Fruit fly (Drosophila melanogaster) whole organism, embryonic: ENCODE results near the gene Pde6.
A peak's percentile ranks its signal among the peaks of the same experiment; 100 is the strongest.

Experiments used
- CG10147 ChIP-seq: fragments of 200-800 bp; sonication (Bioruptor generic); optimal IDR thresholded peaks from 2 replicates; lab custom pipeline; 2019; ENCODE audit warnings: missing biosample characterization, mild to moderate bottlenecking, missing genetic modification characterization, moderate library complexity
- CG10959 ChIP-seq: fragments of 200-800 bp; sonication (Bioruptor generic); IDR thresholded peaks from 2 replicates; pipeline ENCODE4 v1.3.6; 2022; ENCODE audit warnings: missing biosample characterization, missing genetic modification characterization
- CG11093 ChIP-seq: fragments of 200-800 bp; sonication (Bioruptor generic); IDR thresholded peaks from 3 replicates; pipeline ENCODE4 v1.3.6; 2022; ENCODE audit warnings: missing biosample characterization, missing genetic modification characterization
- CG12236 ChIP-seq: fragments of 200-800 bp; sonication (Bioruptor generic); optimal IDR thresholded peaks from 2 replicates; lab custom pipeline; 2016; ENCODE audit warnings: missing biosample characterization, missing genetic modification characterization
- CG13287 ChIP-seq: fragments of 200-800 bp; sonication (Bioruptor generic); IDR thresholded peaks from 2 replicates; pipeline ENCODE4 v1.3.6; 2022; ENCODE audit warnings: missing biosample characterization, missing genetic modification characterization; ENCODE audit not compliant: partially characterized antibody
- CG13296 ChIP-seq: fragments of 200-800 bp; sonication (Bioruptor generic); optimal IDR thresholded peaks from 3 replicates; lab custom pipeline; 2018; ENCODE audit warnings: missing biosample characterization, mild to moderate bottlenecking, missing genetic modification characterization
- CG13894 ChIP-seq: fragments of 200-800 bp; sonication (Bioruptor generic); optimal IDR thresholded peaks from 3 replicates; lab custom pipeline; 2018; ENCODE audit warnings: missing biosample characterization, mild to moderate bottlenecking, missing genetic modification characterization, moderate library complexity
- CG14014 ChIP-seq: fragments of 200-800 bp; sonication (Bioruptor generic); IDR thresholded peaks from 2 replicates; pipeline ENCODE4 v1.3.6; 2022; ENCODE audit warnings: missing biosample characterization, missing genetic modification characterization
- CG14860 ChIP-seq: fragments of 200-800 bp; sonication (Bioruptor generic); IDR thresholded peaks from 3 replicates; pipeline ENCODE4 v1.3.6; 2022; ENCODE audit warnings: missing biosample characterization, missing genetic modification characterization; ENCODE audit not compliant: partially characterized antibody
- CG15479 ChIP-seq: fragments of 200-800 bp; sonication (Bioruptor generic); optimal IDR thresholded peaks from 3 replicates; lab custom pipeline; 2019; ENCODE audit warnings: missing biosample characterization, mild to moderate bottlenecking, missing genetic modification characterization, moderate library complexity
- CG1647 ChIP-seq: fragments of 200-800 bp; sonication (Bioruptor generic); optimal IDR thresholded peaks from 3 replicates; lab custom pipeline; 2016; ENCODE audit warnings: missing biosample characterization, missing genetic modification characterization
- CG2199 ChIP-seq: fragments of 200-800 bp; sonication (Bioruptor generic); IDR thresholded peaks from 3 replicates; pipeline ENCODE4 v1.3.6; 2022; ENCODE audit warnings: missing biosample characterization, missing genetic modification characterization
- CG30431 ChIP-seq: fragments of 200-800 bp; sonication (Bioruptor generic); optimal IDR thresholded peaks from 2 replicates; lab custom pipeline; 2017; ENCODE audit warnings: missing biosample characterization, missing genetic modification characterization
- CG32532 ChIP-seq: fragments of 200-800 bp; sonication (Bioruptor generic); IDR thresholded peaks from 2 replicates; pipeline ENCODE4 v1.3.6; 2022; ENCODE audit warnings: missing biosample characterization, missing genetic modification characterization
- CG7786 ChIP-seq: fragments of 200-800 bp; sonication (Bioruptor generic); optimal IDR thresholded peaks from 2 replicates; lab custom pipeline; 2016; ENCODE audit warnings: missing biosample characterization, missing genetic modification characterization
- CG7839 ChIP-seq: fragments of 200-800 bp; sonication (Bioruptor generic); optimal IDR thresholded peaks from 3 replicates; lab custom pipeline; 2018; ENCODE audit warnings: missing biosample characterization, mild to moderate bottlenecking, missing genetic modification characterization, moderate library complexity
- CG9437 ChIP-seq: fragments of 200-800 bp; sonication (Bioruptor generic); optimal IDR thresholded peaks from 2 replicates; lab custom pipeline; 2018; ENCODE audit warnings: missing biosample characterization, mild to moderate bottlenecking, missing genetic modification characterization
- CG9609 ChIP-seq: fragments of 200-800 bp; sonication (Bioruptor generic); optimal IDR thresholded peaks from 3 replicates; lab custom pipeline; 2016; ENCODE audit warnings: missing biosample characterization, missing genetic modification characterization
- D19A ChIP-seq: fragments of 200-800 bp; optimal IDR thresholded peaks from 3 replicates; lab custom pipeline; 2019; ENCODE audit warnings: missing biosample characterization, mild to moderate bottlenecking, missing genetic modification characterization, moderate library complexity
- Dip3 ChIP-seq: fragments of 200-800 bp; sonication (Bioruptor generic); optimal IDR thresholded peaks from 3 replicates; lab custom pipeline; 2016; ENCODE audit warnings: missing biosample characterization, missing genetic modification characterization
- Drgx ChIP-seq: fragments of 200-800 bp; sonication (Bioruptor generic); IDR thresholded peaks from 2 replicates; pipeline ENCODE4 v1.3.6; 2022; ENCODE audit warnings: missing biosample characterization, missing genetic modification characterization
- Ets65A ChIP-seq: fragments of 200-800 bp; sonication (Bioruptor generic); peaks from one replicate; lab custom pipeline; 2016; ENCODE audit warnings: missing biosample characterization, missing genetic modification characterization
- Fer2 ChIP-seq: fragments of 200-800 bp; sonication (Bioruptor generic); optimal IDR thresholded peaks from 2 replicates; lab custom pipeline; 2018; ENCODE audit warnings: missing biosample characterization, mild to moderate bottlenecking, missing genetic modification characterization, moderate library complexity
- Hmr ChIP-seq: fragments of 200-800 bp; sonication (Bioruptor generic); optimal IDR thresholded peaks from 3 replicates; lab custom pipeline; 2017; ENCODE audit warnings: mild to moderate bottlenecking, missing biosample characterization, missing genetic modification reagents, missing genetic modification characterization
- MESR4 ChIP-seq: fragments of 200-800 bp; sonication (Bioruptor generic); optimal IDR thresholded peaks from 2 replicates; lab custom pipeline; 2018; ENCODE audit warnings: missing biosample characterization, mild to moderate bottlenecking, missing genetic modification characterization, moderate library complexity
- Med ChIP-seq: fragments of 200-800 bp; sonication (Bioruptor generic); peaks from one replicate; lab custom pipeline; 2016; ENCODE audit warnings: missing biosample characterization, missing genetic modification characterization, mild to moderate bottlenecking, inconsistent platforms, moderate library complexity
- Meics ChIP-seq: fragments of 200-800 bp; sonication (Bioruptor generic); optimal IDR thresholded peaks from 2 replicates; lab custom pipeline; 2017; ENCODE audit warnings: missing biosample characterization, mild to moderate bottlenecking, missing genetic modification characterization
- Optix ChIP-seq: fragments of 200-800 bp; sonication (Bioruptor generic); IDR thresholded peaks from 3 replicates; pipeline ENCODE4 v1.3.6; 2022; ENCODE audit warnings: missing biosample characterization, missing genetic modification characterization
- Rfx ChIP-seq: fragments of 200-800 bp; sonication (Bioruptor generic); IDR thresholded peaks from 2 replicates; pipeline ENCODE4 v1.3.6; 2022; ENCODE audit warnings: missing biosample characterization, missing genetic modification characterization
- Scr ChIP-seq: fragments of 200-800 bp; sonication (Bioruptor generic); IDR thresholded peaks from 2 replicates; pipeline ENCODE4 v1.3.6; 2022; ENCODE audit warnings: missing biosample characterization, missing genetic modification characterization; ENCODE audit not compliant: partially characterized antibody
- Ssrp ChIP-seq: fragments of 200-800 bp; sonication (Bioruptor generic); optimal IDR thresholded peaks from 2 replicates; lab custom pipeline; 2018; ENCODE audit warnings: missing biosample characterization, mild to moderate bottlenecking, missing genetic modification characterization, moderate library complexity
- abd-A ChIP-seq: fragments of 200-800 bp; sonication (Bioruptor generic); optimal IDR thresholded peaks from 3 replicates; lab custom pipeline; 2019; ENCODE audit warnings: missing biosample characterization, mild to moderate bottlenecking, missing genetic modification characterization, moderate library complexity
- danr ChIP-seq: fragments of 200-800 bp; sonication (Bioruptor generic); IDR thresholded peaks from 2 replicates; pipeline ENCODE4 v1.3.6; 2022; ENCODE audit warnings: missing biosample characterization, missing genetic modification characterization
- dmrt11E ChIP-seq: fragments of 200-800 bp; sonication (Bioruptor generic); optimal IDR thresholded peaks from 3 replicates; lab custom pipeline; 2018; ENCODE audit warnings: missing biosample characterization, mild to moderate bottlenecking, missing genetic modification characterization, moderate library complexity
- dysf ChIP-seq: fragments of 200-800 bp; sonication (Bioruptor generic); IDR thresholded peaks from 3 replicates; pipeline ENCODE4 v1.3.6; 2022; ENCODE audit warnings: missing biosample characterization, missing genetic modification characterization
- emc ChIP-seq: fragments of 200-800 bp; sonication (Bioruptor generic); optimal IDR thresholded peaks from 2 replicates; lab custom pipeline; 2016; ENCODE audit warnings: missing biosample characterization, missing genetic modification characterization
- fru ChIP-seq: fragments of >200 bp; optimal IDR thresholded peaks from 2 replicates; lab custom pipeline; 2017
- gsb ChIP-seq: fragments of 200-800 bp; sonication (Bioruptor generic); IDR thresholded peaks from 2 replicates; pipeline ENCODE4 v1.3.6; 2022; ENCODE audit warnings: missing biosample characterization, missing genetic modification characterization
- hkb ChIP-seq, 2 experiments: fragments of 200-800 bp in 1 of 2; fragments of >200 bp in 1 of 2; sonication (Bioruptor generic) in 1 of 2; IDR thresholded peaks in 1 of 2; optimal IDR thresholded peaks in 1 of 2; 2 replicates each; pipeline versions ENCODE4 v1.3.6 to Lab custom; 2017 to 2022; ENCODE audit warnings: missing biosample characterization in 1 of 2, missing genetic modification characterization in 1 of 2
- hth ChIP-seq: fragments of >200 bp; optimal IDR thresholded peaks from 2 replicates; lab custom pipeline; 2017; ENCODE audit warnings: inconsistent platforms
- kni ChIP-seq: fragments of 200-800 bp; sonication (Bioruptor generic); optimal IDR thresholded peaks from 3 replicates; lab custom pipeline; 2017; ENCODE audit warnings: mild to moderate bottlenecking, missing biosample characterization, missing genetic modification reagents, missing genetic modification characterization
- lab ChIP-seq: fragments of 200-800 bp; sonication (Bioruptor generic); optimal IDR thresholded peaks from 3 replicates; lab custom pipeline; 2017; ENCODE audit warnings: missing biosample characterization, missing genetic modification characterization, mild to moderate bottlenecking, moderate library complexity, missing genetic modification reagents
- luna ChIP-seq: fragments of 200-800 bp; sonication (Bioruptor generic); optimal IDR thresholded peaks from 2 replicates; lab custom pipeline; 2016; ENCODE audit warnings: missing biosample characterization, missing genetic modification characterization
- pb ChIP-seq: fragments of 200-800 bp; sonication (Bioruptor generic); optimal IDR thresholded peaks from 3 replicates; lab custom pipeline; 2016; ENCODE audit warnings: missing biosample characterization, missing genetic modification characterization
- seq ChIP-seq: fragments of 200-800 bp; sonication (Bioruptor generic); IDR thresholded peaks from 2 replicates; pipeline ENCODE4 v1.3.6; 2022; ENCODE audit warnings: missing biosample characterization, missing genetic modification characterization
- sug ChIP-seq: fragments of 200-800 bp; optimal IDR thresholded peaks from 2 replicates; lab custom pipeline; 2019; ENCODE audit warnings: missing biosample characterization, mild to moderate bottlenecking, missing genetic modification characterization, moderate library complexity
- tgo ChIP-seq: fragments of 200-800 bp; sonication (Bioruptor generic); IDR thresholded peaks from 3 replicates; pipeline ENCODE4 v1.3.6; 2022; ENCODE audit warnings: missing biosample characterization, missing genetic modification characterization
- trh ChIP-seq: fragments of 200-800 bp; sonication (Bioruptor generic); optimal IDR thresholded peaks from 2 replicates; lab custom pipeline; 2016; ENCODE audit warnings: missing biosample characterization, missing genetic modification characterization
- twi ChIP-seq: fragments of 200-800 bp; optimal IDR thresholded peaks from 2 replicates; lab custom pipeline; 2019; ENCODE audit warnings: missing biosample characterization, mild to moderate bottlenecking, missing genetic modification characterization, moderate library complexity

Gene Pde6

DNA sequence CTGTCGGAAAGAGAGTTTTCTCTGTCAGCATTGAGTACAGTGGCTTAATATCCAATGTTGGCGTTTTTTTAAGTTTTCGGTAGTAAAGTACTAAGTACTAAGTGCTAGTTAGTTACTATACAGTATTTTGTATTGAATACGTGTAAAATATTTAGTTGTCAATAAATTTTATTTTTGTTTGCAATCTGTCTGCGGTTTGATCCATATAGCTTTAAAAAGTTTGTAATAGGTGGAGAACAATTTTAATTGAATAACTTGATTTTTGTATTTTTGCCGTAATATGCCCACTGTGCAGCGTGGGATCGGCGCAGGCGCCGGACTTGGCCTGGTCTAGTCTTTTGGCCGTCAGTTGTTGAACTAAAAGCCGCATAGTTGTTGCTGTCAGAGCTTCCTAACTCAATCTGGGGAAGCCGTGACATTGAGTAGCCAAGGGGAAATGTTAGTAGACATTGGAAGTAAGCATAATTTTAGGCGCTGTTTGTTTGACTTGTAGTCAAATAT lies 329 bp upstream of the Pde6 start (continued):
- peak; percentile 84 for TF ChIP-seq tgo (GFP tag; lab: Robert Waterston, UW)
- peak; percentile 68 for TF ChIP-seq danr (GFP tag; lab: Robert Waterston, UW)
- TF ChIP-seq Fer2 (tag; lab: Kevin White, UChicago), result peak; percentile 87
- TF ChIP-seq gsb (GFP tag; lab: Robert Waterston, UW), result peak; percentile 65
- TF ChIP-seq fru (lab: Kevin White, UChicago), result no peak
- TF ChIP-seq Dip3, result peak; percentile 83
- peak; percentile 68 for TF ChIP-seq kni (GFP tag; lab: Kevin White, UChicago)
- peak; percentile 91 for TF ChIP-seq Ssrp
- TF ChIP-seq CG32532 (GFP tag; lab: Robert Waterston, UW), result peak; percentile 89
- no peak for TF ChIP-seq Scr
- peak; percentile 71 for TF ChIP-seq CG11093 (GFP tag; lab: Robert Waterston, UW)
- peak; percentile 87 for TF ChIP-seq Rfx (GFP tag; lab: Robert Waterston, UW)
- TF ChIP-seq CG7786 (GFP tag; lab: Kevin White, UChicago), result peak; percentile 90
- TF ChIP-seq twi (tag; lab: Kevin White, UChicago), result peak; percentile 73
- TF ChIP-seq seq (GFP tag; lab: Robert Waterston, UW), result peak; percentile 89
- peak; percentile 82 for TF ChIP-seq CG12236 (GFP tag; lab: Kevin White, UChicago)

DNA sequence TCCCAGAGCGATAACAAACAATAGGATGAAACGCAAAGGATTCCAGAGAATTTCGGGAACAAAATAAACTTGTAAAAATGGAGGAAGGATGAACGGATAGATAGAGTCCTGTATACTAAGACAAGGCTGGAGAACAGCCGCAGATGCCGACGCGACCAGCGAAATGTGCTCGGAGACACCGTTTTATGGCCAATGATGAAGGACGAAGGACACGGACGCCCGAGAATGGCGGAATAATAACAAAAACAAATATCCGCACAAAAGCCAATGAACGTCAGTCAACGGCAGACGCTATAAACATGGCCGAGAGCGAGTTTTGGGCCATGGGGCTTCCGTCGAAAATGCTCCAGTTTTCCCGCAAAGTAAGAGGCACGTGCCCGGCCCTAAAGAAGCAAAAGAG lies 3.1 kb downstream of the Pde6 start:
- TF ChIP-seq CG13894 (tag; lab: Kevin White, UChicago) (peak; percentile 68), Ets65A (GFP tag; lab: Kevin White, UChicago) (peak; percentile 1), Meics (GFP tag; lab: Kevin White, UChicago) (no peak), abd-A (peak; percentile 56)

DNA sequence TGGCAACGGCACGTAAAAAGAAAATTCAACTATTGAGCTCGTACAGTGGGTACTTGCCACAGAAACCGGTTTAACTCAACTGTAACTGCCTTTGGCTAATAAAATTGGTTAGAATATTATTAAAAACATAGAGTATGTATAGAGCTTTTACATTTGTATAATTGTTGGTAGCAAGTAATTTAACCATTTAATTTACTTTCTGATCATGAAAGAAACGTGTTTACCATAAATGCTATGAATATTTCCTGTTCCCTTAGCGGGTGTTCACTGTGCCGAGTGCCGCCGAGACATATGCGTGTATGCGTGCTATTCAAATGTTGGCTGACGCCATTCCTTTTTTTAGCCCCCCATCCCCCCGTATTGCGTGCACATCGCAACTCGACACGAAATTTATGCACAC lies 9.4 kb downstream of the Pde6 start:
- TF ChIP-seq CG14014, result no peak
- no peak for TF ChIP-seq CG13287
- peak; percentile 10 for TF ChIP-seq Hmr
- TF ChIP-seq sug (tag; lab: Kevin White, UChicago), result no peak
- TF ChIP-seq lab (GFP tag; lab: Kevin White, UChicago), result peak; percentile 32
- no peak for TF ChIP-seq CG9609 (GFP tag; lab: Kevin White, UChicago)
- no peak for TF ChIP-seq Optix (GFP tag; lab: Robert Waterston, UW)
- TF ChIP-seq Drgx, result no peak
- TF ChIP-seq CG15479 (GFP tag; lab: Kevin White, UChicago), result no peak
- TF ChIP-seq CG13296 (GFP tag; lab: Kevin White, UChicago), result no peak
- TF ChIP-seq trh (GFP tag; lab: Kevin White, UChicago), result no peak
- TF ChIP-seq CG9437 (GFP tag; lab: Kevin White, UChicago), result no peak
- no peak for TF ChIP-seq Med (GFP tag; lab: Kevin White, UChicago)
- no peak for TF ChIP-seq D19A (tag; lab: Kevin White, UChicago)
- TF ChIP-seq hkb (optimal IDR thresholded peaks at IDR 0.05; lab: Kevin White, UChicago), result no peak
- no peak; the same call in 1 of the 2 replicates for TF ChIP-seq hkb (GFP tag; IDR thresholded peaks at IDR 0.05; lab: Robert Waterston, UW)
- no peak for TF ChIP-seq CG10959 (GFP tag; lab: Robert Waterston, UW)
- no peak for TF ChIP-seq dmrt11E (tag; lab: Kevin White, UChicago)
- TF ChIP-seq emc (GFP tag; lab: Kevin White, UChicago), result no peak
- no peak for TF ChIP-seq CG1647 (GFP tag; lab: Kevin White, UChicago)
- no peak for TF ChIP-seq CG30431 (GFP tag; lab: Kevin White, UChicago)
- TF ChIP-seq pb (GFP tag; lab: Kevin White, UChicago), result no peak
- no peak for TF ChIP-seq hth (lab: Kevin White, UChicago)
- no peak for TF ChIP-seq MESR4
- no peak for TF ChIP-seq CG2199 (GFP tag; lab: Robert Waterston, UW)
- TF ChIP-seq CG14860, result no peak
- no peak for TF ChIP-seq CG10147
- 0 out of 3 replicates have a peak, but pooled peaks have one; percentile 27 for TF ChIP-seq dysf (GFP tag; lab: Robert Waterston, UW)
- TF ChIP-seq luna, result no peak
- TF ChIP-seq CG7839 (tag; lab: Kevin White, UChicago), result peak; percentile 16
